Fruit fly (Drosophila melanogaster) whole organism, embryonic: ENCODE results near the gene scu.

Experiments
- CG1024 ChIP-seq: fragments of 200-800 bp; sonication (Bioruptor generic); IDR thresholded peaks from 2 replicates; pipeline ENCODE4 v1.3.6; 2022; ENCODE audit warnings: missing biosample characterization, missing genetic modification characterization
- CG15514 ChIP-seq: fragments of 200-800 bp; sonication (Bioruptor generic); optimal IDR thresholded peaks from 3 replicates; lab custom pipeline; 2017; ENCODE audit warnings: missing biosample characterization, missing genetic modification characterization, mild to moderate bottlenecking, moderate library complexity, missing genetic modification reagents
- CG2712 ChIP-seq: fragments of 200-800 bp; optimal IDR thresholded peaks from 3 replicates; lab custom pipeline; 2019; ENCODE audit warnings: missing biosample characterization, mild to moderate bottlenecking, missing genetic modification characterization, moderate library complexity
- CG30403 ChIP-seq: fragments of 200-800 bp; sonication (Bioruptor generic); optimal IDR thresholded peaks from 3 replicates; lab custom pipeline; 2016; ENCODE audit warnings: missing biosample characterization, missing genetic modification characterization
- CG3065 ChIP-seq: fragments of 200-800 bp; sonication (Bioruptor generic); optimal IDR thresholded peaks from 2 replicates; lab custom pipeline; 2016; ENCODE audit warnings: missing biosample characterization, missing genetic modification characterization
- CG34376 ChIP-seq: fragments of 200-800 bp; sonication (Bioruptor generic); optimal IDR thresholded peaks from 2 replicates; lab custom pipeline; 2018; ENCODE audit warnings: missing biosample characterization, mild to moderate bottlenecking, missing genetic modification characterization
- CG3726 ChIP-seq: fragments of 200-800 bp; sonication (Bioruptor generic); IDR thresholded peaks from 3 replicates; pipeline ENCODE4, ENCODE4 v1.3.6; 2022; ENCODE audit warnings: missing biosample characterization, missing genetic modification characterization
- CG4282 ChIP-seq: fragments of 200-800 bp; sonication (Bioruptor generic); optimal IDR thresholded peaks from 2 replicates; lab custom pipeline; 2016; ENCODE audit warnings: missing biosample characterization, missing genetic modification characterization
- CG4424 ChIP-seq: fragments of 200-800 bp; sonication (Bioruptor generic); optimal IDR thresholded peaks from 3 replicates; lab custom pipeline; 2016; ENCODE audit warnings: missing biosample characterization, missing genetic modification characterization
- CG6765 ChIP-seq: fragments of 200-800 bp; sonication (Bioruptor generic); optimal IDR thresholded peaks from 3 replicates; lab custom pipeline; 2017; ENCODE audit warnings: missing biosample characterization, mild to moderate bottlenecking, missing genetic modification characterization
- CG7963 ChIP-seq: fragments of 200-800 bp; sonication (Bioruptor generic); IDR thresholded peaks from 3 replicates; pipeline ENCODE4 v1.3.6; 2022; ENCODE audit warnings: missing biosample characterization, missing genetic modification characterization; ENCODE audit not compliant: partially characterized antibody
- CG8290 ChIP-seq, 3 experiments: fragments of 200-800 bp; sonication (Bioruptor generic); optimal IDR thresholded peaks; 2 replicates each; lab custom pipeline; 2016 to 2019; ENCODE audit warnings: missing biosample characterization in 3 of 3, missing genetic modification characterization in 3 of 3, mild to moderate bottlenecking in 2 of 3, moderate library complexity in 1 of 3
- Camta ChIP-seq: fragments of 200-800 bp; sonication (Bioruptor generic); optimal IDR thresholded peaks from 2 replicates; lab custom pipeline; 2016; ENCODE audit warnings: missing biosample characterization, missing genetic modification characterization
- CrebB ChIP-seq: fragments of 200-800 bp; sonication (Bioruptor generic); optimal IDR thresholded peaks from 3 replicates; lab custom pipeline; 2018; ENCODE audit warnings: missing biosample characterization, mild to moderate bottlenecking, missing genetic modification characterization
- Doc2 ChIP-seq: fragments of 200-800 bp; sonication (Bioruptor generic); IDR thresholded peaks from 2 replicates; pipeline ENCODE4 v1.3.6; 2022; ENCODE audit warnings: missing biosample characterization, missing genetic modification characterization
- Dp ChIP-seq: fragments of 200-800 bp; sonication (Bioruptor generic); optimal IDR thresholded peaks from 2 replicates; lab custom pipeline; 2018; ENCODE audit warnings: missing biosample characterization, mild to moderate bottlenecking, missing genetic modification characterization, moderate library complexity
- Ets65A ChIP-seq: fragments of 200-800 bp; sonication (Bioruptor generic); peaks from one replicate; lab custom pipeline; 2016; ENCODE audit warnings: missing biosample characterization, missing genetic modification characterization
- HLH4C ChIP-seq: fragments of 200-800 bp; sonication (Bioruptor generic); IDR thresholded peaks from 3 replicates; pipeline ENCODE4 v1.3.6; 2022; ENCODE audit warnings: missing biosample characterization, missing genetic modification characterization; ENCODE audit not compliant: partially characterized antibody
- HmgZ ChIP-seq: fragments of 200-800 bp; sonication (Bioruptor generic); optimal IDR thresholded peaks from 2 replicates; lab custom pipeline; 2018; ENCODE audit warnings: missing biosample characterization, mild to moderate bottlenecking, missing genetic modification characterization
- Hsf ChIP-seq: fragments of 200-800 bp; sonication (Bioruptor generic); optimal IDR thresholded peaks from 3 replicates; lab custom pipeline; 2016; ENCODE audit warnings: missing biosample characterization, missing genetic modification characterization
- MBD-R2 ChIP-seq: fragments of 200-800 bp; sonication (Bioruptor generic); IDR thresholded peaks from 2 replicates; pipeline ENCODE4 v1.3.6; 2022; ENCODE audit warnings: missing biosample characterization, missing genetic modification characterization
- Myb ChIP-seq: fragments of 200-800 bp; sonication (Bioruptor generic); optimal IDR thresholded peaks from 2 replicates; lab custom pipeline; 2016; ENCODE audit warnings: missing biosample characterization, missing genetic modification characterization
- NC2α ChIP-seq: fragments of 200-800 bp; sonication (Bioruptor generic); optimal IDR thresholded peaks from 2 replicates; lab custom pipeline; 2016; ENCODE audit warnings: missing biosample characterization, missing genetic modification characterization
- Nf-YA ChIP-seq: fragments of 200-800 bp; sonication (Bioruptor generic); IDR thresholded peaks from 2 replicates; pipeline ENCODE4 v1.3.6; 2022; ENCODE audit warnings: missing biosample characterization, missing genetic modification characterization
- Poxn ChIP-seq: fragments of 200-800 bp; sonication (Bioruptor generic); IDR thresholded peaks from 2 replicates; pipeline ENCODE4 v1.3.6; 2022; ENCODE audit warnings: missing biosample characterization, missing genetic modification characterization
- Sox102F ChIP-seq: fragments of 200-800 bp; sonication (Bioruptor generic); optimal IDR thresholded peaks from 2 replicates; lab custom pipeline; 2018; ENCODE audit warnings: missing biosample characterization, mild to moderate bottlenecking, missing genetic modification characterization, moderate library complexity
- Spps ChIP-seq: fragments of 200-800 bp; sonication (Bioruptor generic); optimal IDR thresholded peaks from 2 replicates; lab custom pipeline; 2018; ENCODE audit warnings: missing biosample characterization, mild to moderate bottlenecking, missing genetic modification characterization
- abd-A ChIP-seq: fragments of 200-800 bp; sonication (Bioruptor generic); optimal IDR thresholded peaks from 3 replicates; lab custom pipeline; 2019; ENCODE audit warnings: missing biosample characterization, mild to moderate bottlenecking, missing genetic modification characterization, moderate library complexity
- ash1 ChIP-seq: fragments of 200-800 bp; sonication (Bioruptor generic); optimal IDR thresholded peaks from 2 replicates; lab custom pipeline; 2018; ENCODE audit warnings: missing biosample characterization, mild to moderate bottlenecking, missing genetic modification characterization
- bab2 ChIP-seq: fragments of 200-800 bp; sonication (Bioruptor generic); optimal IDR thresholded peaks from 2 replicates; lab custom pipeline; 2016; ENCODE audit warnings: missing biosample characterization, missing genetic modification characterization
- bcd ChIP-seq: fragments of 200-800 bp; sonication (Bioruptor generic); optimal IDR thresholded peaks from 2 replicates; lab custom pipeline; 2017; ENCODE audit warnings: missing biosample characterization, mild to moderate bottlenecking, missing genetic modification characterization
- corto ChIP-seq: fragments of 200-800 bp; sonication (Bioruptor generic); optimal IDR thresholded peaks from 2 replicates; lab custom pipeline; 2016; ENCODE audit warnings: missing biosample characterization, mild to moderate bottlenecking, missing genetic modification characterization, moderate library complexity
- crol ChIP-seq: fragments of 200-800 bp; sonication (Bioruptor generic); IDR thresholded peaks from 2 replicates; pipeline ENCODE4 v1.3.6; 2022; ENCODE audit warnings: missing biosample characterization, missing genetic modification characterization
- eve ChIP-seq, 2 experiments: fragments of >200 bp; optimal IDR thresholded peaks; 2 replicates each; lab custom pipeline; 2017; ENCODE audit warnings: missing biosample characterization in 2 of 2, missing genetic modification characterization in 2 of 2
- her ChIP-seq: fragments of 200-800 bp; sonication (Bioruptor generic); optimal IDR thresholded peaks from 2 replicates; lab custom pipeline; 2016; ENCODE audit warnings: missing biosample characterization, missing genetic modification characterization
- jing ChIP-seq: fragments of 200-800 bp; sonication (Bioruptor generic); optimal IDR thresholded peaks from 2 replicates; lab custom pipeline; 2018; ENCODE audit warnings: missing biosample characterization, mild to moderate bottlenecking, missing genetic modification characterization
- lab ChIP-seq: fragments of 200-800 bp; sonication (Bioruptor generic); optimal IDR thresholded peaks from 3 replicates; lab custom pipeline; 2017; ENCODE audit warnings: missing biosample characterization, missing genetic modification characterization, mild to moderate bottlenecking, moderate library complexity, missing genetic modification reagents
- lbe ChIP-seq: fragments of 200-800 bp; sonication (Bioruptor generic); optimal IDR thresholded peaks from 2 replicates; lab custom pipeline; 2016; ENCODE audit warnings: missing biosample characterization, mild to moderate bottlenecking, missing genetic modification characterization
- oc ChIP-seq: fragments of 200-800 bp; sonication (Bioruptor generic); optimal IDR thresholded peaks from 2 replicates; lab custom pipeline; 2018; ENCODE audit warnings: missing biosample characterization, mild to moderate bottlenecking, missing genetic modification characterization, moderate library complexity
- odd ChIP-seq: fragments of 200-800 bp; sonication (Bioruptor generic); optimal IDR thresholded peaks from 2 replicates; lab custom pipeline; 2017; ENCODE audit warnings: missing biosample characterization, mild to moderate bottlenecking, missing genetic modification characterization
- sc ChIP-seq, 3 experiments: fragments of >200 bp in 2 of 3; fragments of 200-800 bp in 1 of 3; sonication (Bioruptor generic) in 1 of 3; optimal IDR thresholded peaks; 2 replicates in 2 of 3; 3 replicates in 1 of 3; lab custom pipeline; 2017; ENCODE audit warnings: mild to moderate bottlenecking in 1 of 3, missing biosample characterization in 1 of 3, missing genetic modification characterization in 1 of 3, missing genetic modification reagents in 1 of 3
- schlank ChIP-seq: fragments of 200-800 bp; sonication (Bioruptor generic); optimal IDR thresholded peaks from 2 replicates; lab custom pipeline; 2018; ENCODE audit warnings: missing biosample characterization, mild to moderate bottlenecking, missing genetic modification characterization
- stwl ChIP-seq: fragments of 200-800 bp; sonication (Bioruptor generic); optimal IDR thresholded peaks from 3 replicates; lab custom pipeline; 2018; ENCODE audit warnings: missing biosample characterization, mild to moderate bottlenecking, missing genetic modification characterization, moderate library complexity
- tll ChIP-seq, 2 experiments: fragments of 200-800 bp in 1 of 2; fragments of >200 bp in 1 of 2; sonication (Bioruptor generic) in 1 of 2; optimal IDR thresholded peaks; 2 replicates each; lab custom pipeline; 2017 to 2019; ENCODE audit warnings: missing biosample characterization in 2 of 2, missing genetic modification characterization in 2 of 2, mild to moderate bottlenecking in 1 of 2, moderate library complexity in 1 of 2
- unc-4 ChIP-seq: fragments of 200-800 bp; sonication (Bioruptor generic); IDR thresholded peaks from 2 replicates; pipeline ENCODE4 v1.3.6; 2022; ENCODE audit warnings: missing biosample characterization, missing genetic modification characterization; ENCODE audit not compliant: partially characterized antibody
- vnd ChIP-seq: fragments of 200-800 bp; sonication (Bioruptor generic); IDR thresholded peaks from 3 replicates; pipeline ENCODE4 v1.3.6; 2022; ENCODE audit warnings: missing biosample characterization, missing genetic modification characterization; ENCODE audit not compliant: partially characterized antibody
- zfh2 ChIP-seq: fragments of 200-800 bp; sonication (Bioruptor generic); optimal IDR thresholded peaks from 2 replicates; lab custom pipeline; 2016; ENCODE audit warnings: missing biosample characterization, missing genetic modification characterization

The scu gene

dm6 chrX:18085470-18085797, 5.6 kb upstream of the scu start, which contains the start of gene Ada3 (continued):
- TF ChIP-seq Camta (GFP tag; lab: Kevin White, UChicago) = peak; percentile 64
- peak; percentile 48 for TF ChIP-seq CG6765 (GFP tag; lab: Kevin White, UChicago)
- TF ChIP-seq CG15514 (GFP tag; lab: Kevin White, UChicago) = peak; percentile 59
- no peak for TF ChIP-seq schlank (tag; lab: Kevin White, UChicago)
- TF ChIP-seq ash1 (GFP tag; lab: Kevin White, UChicago) = no peak
- peak; percentile 61 for TF ChIP-seq lbe (GFP tag; lab: Kevin White, UChicago)
- peak; percentile 79 for TF ChIP-seq bcd (GFP tag; lab: Kevin White, UChicago)
- peak; percentile 76 for TF ChIP-seq HmgZ (tag; lab: Kevin White, UChicago)
- peak; percentile 87 for TF ChIP-seq bab2
- peak; percentile 82 for TF ChIP-seq lab (GFP tag; lab: Kevin White, UChicago)
- TF ChIP-seq odd (GFP tag; lab: Kevin White, UChicago) = peak; percentile 53

- no peak for TF ChIP-seq HLH4C (GFP tag; lab: Robert Waterston, UW)
- no peak for TF ChIP-seq MBD-R2 (GFP tag; lab: Robert Waterston, UW)
- TF ChIP-seq eve (GFP tag; optimal IDR thresholded peaks at IDR 0.05; lab: Kevin White, UChicago) = no peak
- TF ChIP-seq zfh2 (GFP tag; lab: Kevin White, UChicago) = no peak
- TF ChIP-seq bab2 = no peak
- TF ChIP-seq CG7963 = no peak
- TF ChIP-seq CG4282 (GFP tag; lab: Kevin White, UChicago) = no peak
- no peak for TF ChIP-seq CG3065 (GFP tag; lab: Kevin White, UChicago)
Observed at dm6 chrX:18088432-18088831, 2.6 kb upstream of the scu start, which contains the start of gene CG7536. TSS of gene CG7536 (minus strand) at chrX:18088532.

- peak; percentile 88 for TF ChIP-seq vnd (GFP tag; lab: Robert Waterston, UW)
- peak; percentile 17 for TF ChIP-seq CG2712 (tag; lab: Kevin White, UChicago)
- TF ChIP-seq jing = no peak
- TF ChIP-seq stwl (tag; lab: Kevin White, UChicago) = peak; percentile 32
- no peak for TF ChIP-seq CG1024
- no peak for TF ChIP-seq CG30403
- no peak for TF ChIP-seq oc (tag; lab: Kevin White, UChicago)
- TF ChIP-seq unc-4 (GFP tag; lab: Robert Waterston, UW) = peak; percentile 87
- no peak for TF ChIP-seq Dp (GFP tag; lab: Kevin White, UChicago)
- TF ChIP-seq CG3726 = no peak
- TF ChIP-seq tll (GFP tag; optimal IDR thresholded peaks at IDR 0.05; lab: Kevin White, UChicago) = no peak
- TF ChIP-seq sc (optimal IDR thresholded peaks at IDR 0.05; lab: Kevin White, UChicago) = no peak
- TF ChIP-seq sc (GFP tag; optimal IDR thresholded peaks at IDR 0.05; lab: Kevin White, UChicago) = no peak
- TF ChIP-seq Ets65A (GFP tag; lab: Kevin White, UChicago) = no peak
- TF ChIP-seq CG4424 (GFP tag; lab: Kevin White, UChicago) = no peak
- TF ChIP-seq crol (GFP tag; lab: Robert Waterston, UW) = no peak
- TF ChIP-seq NC2α (GFP tag; lab: Kevin White, UChicago) = no peak
- TF ChIP-seq her (GFP tag; lab: Kevin White, UChicago) = no peak
- no peak for TF ChIP-seq abd-A
- TF ChIP-seq Nf-YA (GFP tag; lab: Robert Waterston, UW) = no peak
- TF ChIP-seq Hsf (GFP tag; lab: Kevin White, UChicago) = no peak
- TF ChIP-seq CG7963 = peak; percentile 86
- TF ChIP-seq corto (GFP tag; lab: Kevin White, UChicago) = no peak
- no peak for TF ChIP-seq Doc2 (GFP tag; lab: Robert Waterston, UW)
- TF ChIP-seq CG8290 (GFP tag; optimal IDR thresholded peaks at IDR 0.05; lab: Kevin White, UChicago) = peak; percentile 72
- TF ChIP-seq CG8290 (tag; optimal IDR thresholded peaks at IDR 0.05; lab: Kevin White, UChicago) = peak; percentile 91 to 93
- TF ChIP-seq Poxn (GFP tag; lab: Robert Waterston, UW) = no peak
- no peak for TF ChIP-seq CrebB
- TF ChIP-seq Sox102F (GFP tag; lab: Kevin White, UChicago) = no peak
- TF ChIP-seq CG34376 (GFP tag; lab: Kevin White, UChicago) = no peak
- no peak for TF ChIP-seq Myb
- no peak for TF ChIP-seq Spps (tag; lab: Kevin White, UChicago)
Observed at dm6 chrX:18090333-18090732, 726 bp upstream of the scu start, which contains the start of gene Swt1. TSS of gene Swt1 (minus strand) at chrX:18090509.
